Fruit fly (Drosophila melanogaster): ENCODE measurements around the gene CG14840.

dm6 chr3R:14299891-14300290, 38.9 kb upstream of the CG14840 start:
- no peak for TF ChIP-seq CTCF (optimal IDR thresholded peaks at IDR 0.05)
- TF ChIP-seq CG8478 (optimal IDR thresholded peaks at IDR 0.05) = no peak

Measured in S2 (cell line).